Worm (Caenorhabditis elegans) whole organism, L3 larva: ENCODE measurements around the gene C30E1.4.
"Not testable (repeated sequence)": the region's sequence is repeated elsewhere in the genome, so short reads cannot be mapped to it uniquely, and the experiment has no call there.

ENCODE experiments used
- ZK546.5 ChIP-seq: sonication (generic microtip); optimal IDR thresholded peaks from 2 replicates; lab custom pipeline; 2017; ENCODE audit warnings: missing biosample characterization, missing genetic modification characterization
- aly-2 ChIP-seq: fragments of 150-350 bp; optimal IDR thresholded peaks from 2 replicates; lab custom pipeline; 2014; ENCODE audit warnings: missing biosample characterization, missing genetic modification characterization
- ama-1 ChIP-seq: fragments of 150-350 bp; optimal IDR thresholded peaks from 2 replicates; lab custom pipeline; 2018
- egl-27 ChIP-seq: sonication (generic microtip); optimal IDR thresholded peaks from 4 replicates; lab custom pipeline; 2017; ENCODE audit warnings: missing biosample characterization, missing genetic modification reagents, missing genetic modification characterization
- egl-5 ChIP-seq: fragments of 150-350 bp; optimal IDR thresholded peaks from 2 replicates; lab custom pipeline; 2017; ENCODE audit warnings: missing biosample characterization, missing genetic modification reagents, missing genetic modification characterization, inconsistent platforms
- elt-1 ChIP-seq: fragments of 150-350 bp; optimal IDR thresholded peaks from 2 replicates; lab custom pipeline; 2014; ENCODE audit warnings: missing biosample characterization, missing genetic modification characterization
- fkh-10 ChIP-seq: sonication (generic microtip); optimal IDR thresholded peaks from 2 replicates; lab custom pipeline; 2017; ENCODE audit warnings: missing biosample characterization, missing genetic modification reagents, missing genetic modification characterization
- fkh-2 ChIP-seq: fragments of 150-350 bp; optimal IDR thresholded peaks from 2 replicates; lab custom pipeline; 2014; ENCODE audit warnings: missing biosample characterization, missing genetic modification reagents, missing genetic modification characterization
- nhr-11 ChIP-seq: fragments of 150-350 bp; optimal IDR thresholded peaks from 2 replicates; lab custom pipeline; 2014; ENCODE audit warnings: missing biosample characterization, missing genetic modification characterization
- nhr-76 ChIP-seq: fragments of 150-350 bp; sonication (generic microtip); optimal IDR thresholded peaks from 5 replicates; lab custom pipeline; 2014; ENCODE audit warnings: missing biosample characterization, missing genetic modification characterization
- skn-1 ChIP-seq: fragments of 150-350 bp; optimal IDR thresholded peaks from 2 replicates; lab custom pipeline; 2014; ENCODE audit warnings: missing biosample characterization, missing genetic modification characterization
- tbx-2 ChIP-seq: sonication (generic microtip); optimal IDR thresholded peaks from 2 replicates; lab custom pipeline; 2016; ENCODE audit warnings: mild to moderate bottlenecking, missing genetic modification characterization, missing compliant biosample characterization
- zag-1 ChIP-seq: fragments of 150-350 bp; optimal IDR thresholded peaks from 2 replicates; lab custom pipeline; 2014; ENCODE audit warnings: missing biosample characterization, missing genetic modification characterization
- ztf-4 ChIP-seq: fragments of 150-350 bp; optimal IDR thresholded peaks from 2 replicates; lab custom pipeline; 2014; ENCODE audit warnings: missing biosample characterization, missing genetic modification characterization

DNA sequence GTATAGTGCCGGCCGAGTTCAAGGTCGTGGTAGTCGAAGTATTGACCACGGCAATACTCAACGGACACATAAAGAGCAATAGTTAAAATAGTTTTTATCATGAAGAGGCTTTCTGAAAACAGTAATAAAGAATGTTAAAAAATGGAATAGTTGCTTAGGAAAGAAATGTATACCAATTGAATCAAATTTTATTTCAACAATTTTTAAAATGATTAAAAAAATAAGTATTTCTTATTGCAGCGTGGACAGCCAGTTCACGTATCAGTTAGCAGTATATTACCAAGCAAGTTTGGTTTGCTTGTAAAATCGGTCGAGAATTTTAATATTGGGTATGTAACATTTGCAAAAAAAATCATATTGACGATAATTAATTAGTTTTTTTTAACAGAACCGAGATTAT is 10.1 kb upstream of the C30E1.4 start, which contains the start of gene F39F10.5:
- not testable (repeated sequence) for TF ChIP-seq fkh-10 (GFP tag; lab: Kevin White, UChicago); egl-27; ZK546.5 (tag; lab: Kevin White, UChicago); nhr-11 (tag; lab: Kevin White, UChicago); skn-1 (tag; lab: Kevin White, UChicago); elt-1; aly-2 (tag; lab: Kevin White, UChicago); egl-5 (tag; lab: Kevin White, UChicago); tbx-2; ztf-4 (tag; lab: Kevin White, UChicago); ama-1 (lab: Kevin White, UChicago); nhr-76 (tag; lab: Kevin White, UChicago); fkh-2 (tag; lab: Kevin White, UChicago); zag-1 (tag; lab: Kevin White, UChicago)
